Fruit fly (Drosophila melanogaster): ENCODE data around the gene twr.

- TF ChIP-seq Dif (GFP tag; optimal IDR thresholded peaks at IDR 0.05; ENCODE audit: partially characterized antibody) = no peak
- TF ChIP-seq jim (GFP tag; optimal IDR thresholded peaks at IDR 0.05) = no peak
- no peak for TF ChIP-seq Mio (GFP tag; optimal IDR thresholded peaks at IDR 0.05)
- TF ChIP-seq lola (GFP tag; optimal IDR thresholded peaks at IDR 0.05) = no peak
- TF ChIP-seq usp (GFP tag; optimal IDR thresholded peaks at IDR 0.05) = no peak
- TF ChIP-seq OdsH (GFP tag; optimal IDR thresholded peaks at IDR 0.05) = no peak
- TF ChIP-seq psq (GFP tag; optimal IDR thresholded peaks at IDR 0.05) = no peak
- no peak for TF ChIP-seq fru (GFP tag; optimal IDR thresholded peaks at IDR 0.05)
- TF ChIP-seq Rel (GFP tag; optimal IDR thresholded peaks at IDR 0.05) = no peak
- TF ChIP-seq Rel (tag; optimal IDR thresholded peaks at IDR 0.05) = no peak
Observed at dm6 chr3R:6702777-6703176, 45.1 kb downstream of the twr start, which contains the start of gene Ccp84Ab.

All from whole organism, wandering third instar larva.